Worm (Caenorhabditis elegans): Measurements from ENCODE around the gene zig-8.

The zig-8 gene

ce11 chrIII:13119520-13119919, at the start of gene zig-8:
zig-8 (plus strand) TSS chrIII:13119820.
- TF ChIP-seq pha-4 (tag; optimal IDR thresholded peaks at IDR 0.05) (no peak), ces-1 (GFP tag; optimal IDR thresholded peaks at IDR 0.05) (peak; percentile 34), sem-2 (GFP tag; optimal IDR thresholded peaks at IDR 0.05) (no peak), ham-2 (GFP tag; optimal IDR thresholded peaks at IDR 0.05) (no peak), elt-1 (tag; optimal IDR thresholded peaks at IDR 0.05; ENCODE audit: borderline replicate concordance, insufficient read depth) (no peak), lin-32 (GFP tag; optimal IDR thresholded peaks at IDR 0.05) (no peak)

- TF ChIP-seq blmp-1 (tag; optimal IDR thresholded peaks at IDR 0.05) (no peak), cnd-1 (tag; optimal IDR thresholded peaks at IDR 0.05) (peak; percentile 89), unc-120 (tag; optimal IDR thresholded peaks at IDR 0.05; ENCODE audit: poor library complexity, severe bottlenecking) (peak; percentile 86), mep-1 (tag; optimal IDR thresholded peaks at IDR 0.05) (peak; percentile 98), unc-62 (GFP tag; optimal IDR thresholded peaks at IDR 0.05) (peak; percentile 84), ceh-83 (GFP tag; optimal IDR thresholded peaks at IDR 0.05) (peak; percentile 84), ztf-11 (tag; optimal IDR thresholded peaks at IDR 0.05) (peak; percentile 95), unc-39 (tag; optimal IDR thresholded peaks at IDR 0.05) (peak; percentile 85), nhr-28 (tag; optimal IDR thresholded peaks at IDR 0.05) (no peak), lin-32 (GFP tag; optimal IDR thresholded peaks at IDR 0.05) (peak; percentile 58), M03D4.4 (tag; optimal IDR thresholded peaks at IDR 0.05) (peak; percentile 90), snpc-4 (tag; optimal IDR thresholded peaks at IDR 0.05) (no peak), ces-1 (GFP tag; optimal IDR thresholded peaks at IDR 0.05) (peak; percentile 83), nhr-237 (tag; optimal IDR thresholded peaks at IDR 0.05) (peak; percentile 96), drap-1 (GFP tag; optimal IDR thresholded peaks at IDR 0.05) (peak; percentile 94), pha-4 (tag; optimal IDR thresholded peaks at IDR 0.05) (peak; percentile 85), sptf-1 (tag; optimal IDR thresholded peaks at IDR 0.05) (peak; percentile 97), bed-3 (GFP tag; optimal IDR thresholded peaks at IDR 0.05) (peak; percentile 78), mab-5 (tag; optimal IDR thresholded peaks at IDR 0.05) (no peak), elt-1 (tag; optimal IDR thresholded peaks at IDR 0.05; ENCODE audit: borderline replicate concordance, insufficient read depth) (no peak), nhr-12 (tag; optimal IDR thresholded peaks at IDR 0.05) (peak; percentile 91), ham-2 (GFP tag; optimal IDR thresholded peaks at IDR 0.05) (peak; percentile 91), flh-1 (GFP tag; optimal IDR thresholded peaks at IDR 0.05) (peak; percentile 79), ceh-39 (tag; optimal IDR thresholded peaks at IDR 0.05) (peak; percentile 98), ceh-43 (GFP tag; optimal IDR thresholded peaks at IDR 0.05) (peak; percentile 69), sem-2 (GFP tag; optimal IDR thresholded peaks at IDR 0.05) (no peak), elt-3 (tag; optimal IDR thresholded peaks at IDR 0.05) (no peak), nhr-2 (tag; optimal IDR thresholded peaks at IDR 0.05) (no peak), zip-8 (tag; optimal IDR thresholded peaks at IDR 0.05) (no peak), mls-2 (tag; optimal IDR thresholded peaks at IDR 0.05) (peak; percentile 96), tbx-8 (GFP tag; optimal IDR thresholded peaks at IDR 0.05) (peak; percentile 76), nhr-76 (tag; optimal IDR thresholded peaks at IDR 0.05) (no peak), lin-13 (tag; optimal IDR thresholded peaks at IDR 0.05) (peak; percentile 98), lsy-2 (tag; optimal IDR thresholded peaks at IDR 0.05) (peak; percentile 89), hlh-1 (tag; optimal IDR thresholded peaks at IDR 0.05) (peak; percentile 36)
These were observed 49.0 kb upstream of the zig-8 start, which contains the start of gene Y39E4B.6 for ce11 chrIII:13070548-13071050. Y39E4B.6 (plus strand) TSS chrIII:13070756.

ce11 chrIII:13071432-13072259, 48.0 kb upstream of the zig-8 start:
- no peak for TF ChIP-seq pha-4 (tag; optimal IDR thresholded peaks at IDR 0.05)
- TF ChIP-seq lin-32 (GFP tag; optimal IDR thresholded peaks at IDR 0.05) = no peak
- TF ChIP-seq unc-39 (tag; optimal IDR thresholded peaks at IDR 0.05) = no peak
- TF ChIP-seq nhr-237 (tag; optimal IDR thresholded peaks at IDR 0.05) = no peak
- peak; percentile 7 for TF ChIP-seq cnd-1 (tag; optimal IDR thresholded peaks at IDR 0.05)
- TF ChIP-seq drap-1 (GFP tag; optimal IDR thresholded peaks at IDR 0.05) = no peak
- TF ChIP-seq mls-2 (tag; optimal IDR thresholded peaks at IDR 0.05) = peak; percentile 14
- peak; percentile 7 for TF ChIP-seq bed-3 (GFP tag; optimal IDR thresholded peaks at IDR 0.05)
- no peak for TF ChIP-seq mab-5 (tag; optimal IDR thresholded peaks at IDR 0.05)
- peak; percentile 20 for TF ChIP-seq hlh-1 (tag; optimal IDR thresholded peaks at IDR 0.05)
- peak; percentile 33 for TF ChIP-seq lsy-2 (tag; optimal IDR thresholded peaks at IDR 0.05)
- no peak for TF ChIP-seq tbx-8 (GFP tag; optimal IDR thresholded peaks at IDR 0.05)
- peak; percentile 32 for TF ChIP-seq ces-1 (GFP tag; optimal IDR thresholded peaks at IDR 0.05)

Data from whole organism, mixed stage, embryonic.